Fruit fly (Drosophila melanogaster) whole organism, embryonic: ENCODE data around the gene Clamp.

Experiments used
- Bgb ChIP-seq: fragments of 200-800 bp; sonication (Bioruptor generic); IDR thresholded peaks from 2 replicates; pipeline ENCODE4 v1.3.6; 2022; ENCODE audit warnings: missing biosample characterization, missing genetic modification characterization; ENCODE audit not compliant: partially characterized antibody
- CG10209 ChIP-seq: fragments of 200-800 bp; sonication (Bioruptor generic); optimal IDR thresholded peaks from 3 replicates; lab custom pipeline; 2017; ENCODE audit warnings: missing biosample characterization, mild to moderate bottlenecking, missing genetic modification characterization, missing genetic modification reagents
- CG10979 ChIP-seq: fragments of 200-800 bp; sonication (Bioruptor generic); optimal IDR thresholded peaks from 2 replicates; lab custom pipeline; 2018; ENCODE audit warnings: missing biosample characterization, mild to moderate bottlenecking, missing genetic modification characterization, moderate library complexity
- CG11247 ChIP-seq: fragments of 200-800 bp; sonication (Bioruptor generic); IDR thresholded peaks from 2 replicates; pipeline ENCODE4 v1.3.6; 2022; ENCODE audit warnings: missing biosample characterization, missing genetic modification characterization
- CG13775 ChIP-seq: fragments of 200-800 bp; sonication (Bioruptor generic); optimal IDR thresholded peaks from 3 replicates; lab custom pipeline; 2017; ENCODE audit warnings: missing biosample characterization, mild to moderate bottlenecking, missing genetic modification characterization
- CG14014 ChIP-seq: fragments of 200-800 bp; sonication (Bioruptor generic); IDR thresholded peaks from 2 replicates; pipeline ENCODE4 v1.3.6; 2022; ENCODE audit warnings: missing biosample characterization, missing genetic modification characterization
- CG14050 ChIP-seq: fragments of 200-800 bp; sonication (Bioruptor generic); IDR thresholded peaks from 3 replicates; pipeline ENCODE4 v1.3.6; 2022; ENCODE audit warnings: missing biosample characterization, missing genetic modification characterization
- CG1529 ChIP-seq: fragments of 200-800 bp; sonication (Bioruptor generic); optimal IDR thresholded peaks from 3 replicates; lab custom pipeline; 2018; ENCODE audit warnings: missing biosample characterization, missing genetic modification characterization
- CG15514 ChIP-seq: fragments of 200-800 bp; sonication (Bioruptor generic); optimal IDR thresholded peaks from 3 replicates; lab custom pipeline; 2017; ENCODE audit warnings: missing biosample characterization, missing genetic modification characterization, mild to moderate bottlenecking, moderate library complexity, missing genetic modification reagents
- CG1792 ChIP-seq: fragments of 200-800 bp; sonication (Bioruptor generic); optimal IDR thresholded peaks from 2 replicates; lab custom pipeline; 2016; ENCODE audit warnings: missing biosample characterization, missing genetic modification characterization
- CG18476 ChIP-seq: fragments of 200-800 bp; sonication (Bioruptor generic); optimal IDR thresholded peaks from 2 replicates; lab custom pipeline; 2016; ENCODE audit warnings: missing biosample characterization, mild to moderate bottlenecking, missing genetic modification characterization
- CG2129 ChIP-seq: fragments of 200-800 bp; sonication (Bioruptor generic); IDR thresholded peaks from 2 replicates; pipeline ENCODE4 v1.3.6; 2022; ENCODE audit warnings: missing biosample characterization, missing genetic modification characterization; ENCODE audit not compliant: partially characterized antibody
- CG31365 ChIP-seq: fragments of 200-800 bp; sonication (Bioruptor generic); optimal IDR thresholded peaks from 2 replicates; lab custom pipeline; 2018; ENCODE audit warnings: missing biosample characterization, mild to moderate bottlenecking, missing genetic modification characterization
- CG32772 ChIP-seq: fragments of 200-800 bp; sonication (Bioruptor generic); IDR thresholded peaks from 2 replicates; pipeline ENCODE4 v1.3.6; 2022; ENCODE audit warnings: missing biosample characterization, missing genetic modification characterization
- CG4404 ChIP-seq: fragments of 200-800 bp; sonication (Bioruptor generic); IDR thresholded peaks from 2 replicates; pipeline ENCODE4 v1.3.6; 2022; ENCODE audit warnings: missing biosample characterization, missing genetic modification characterization
- CG4617 ChIP-seq: fragments of 200-800 bp; sonication (Bioruptor generic); optimal IDR thresholded peaks from 3 replicates; lab custom pipeline; 2016; ENCODE audit warnings: missing biosample characterization, missing genetic modification characterization, borderline replicate concordance
- CG4820 ChIP-seq: fragments of 200-800 bp; sonication (Bioruptor generic); optimal IDR thresholded peaks from 3 replicates; lab custom pipeline; 2016; ENCODE audit warnings: missing biosample characterization, missing genetic modification characterization
- CG6175 ChIP-seq: fragments of 200-800 bp; sonication (Bioruptor generic); IDR thresholded peaks from 3 replicates; pipeline ENCODE4 v1.3.6; 2022; ENCODE audit warnings: missing biosample characterization, missing genetic modification characterization
- CG6272 ChIP-seq: fragments of 200-800 bp; sonication (Bioruptor generic); IDR thresholded peaks from 2 replicates; pipeline ENCODE4 v1.3.6; 2022; ENCODE audit warnings: missing biosample characterization, missing genetic modification characterization
- CG7556 ChIP-seq: fragments of 200-800 bp; sonication (Bioruptor generic); optimal IDR thresholded peaks from 2 replicates; lab custom pipeline; 2017; ENCODE audit warnings: missing biosample characterization, mild to moderate bottlenecking, missing genetic modification characterization
- CG8089 ChIP-seq: fragments of 200-800 bp; sonication (Bioruptor generic); optimal IDR thresholded peaks from 3 replicates; lab custom pipeline; 2016; ENCODE audit warnings: missing biosample characterization, missing genetic modification characterization
- CG8765 ChIP-seq: fragments of 200-800 bp; sonication (Bioruptor generic); IDR thresholded peaks from 2 replicates; pipeline ENCODE4 v1.3.6; 2022; ENCODE audit warnings: missing biosample characterization, missing genetic modification characterization
- CG8924 ChIP-seq: fragments of 200-800 bp; optimal IDR thresholded peaks from 3 replicates; lab custom pipeline; 2019; ENCODE audit warnings: missing biosample characterization, mild to moderate bottlenecking, missing genetic modification characterization, moderate library complexity
- CTCF ChIP-seq: fragments of 200-800 bp; sonication (Bioruptor generic); optimal IDR thresholded peaks from 2 replicates; lab custom pipeline; 2017; ENCODE audit warnings: missing biosample characterization, mild to moderate bottlenecking, missing genetic modification characterization, moderate library complexity
- Chrac-16 ChIP-seq: fragments of 200-800 bp; sonication (Bioruptor generic); optimal IDR thresholded peaks from 3 replicates; lab custom pipeline; 2016; ENCODE audit warnings: missing biosample characterization, missing genetic modification characterization
- D19B ChIP-seq: fragments of 200-800 bp; sonication (Bioruptor generic); optimal IDR thresholded peaks from 2 replicates; lab custom pipeline; 2017; ENCODE audit warnings: missing biosample characterization, mild to moderate bottlenecking, missing genetic modification characterization
- Dip2 ChIP-seq: fragments of 200-800 bp; sonication (Bioruptor generic); IDR thresholded peaks from 2 replicates; pipeline ENCODE4 v1.3.6; 2022; ENCODE audit warnings: missing biosample characterization, missing genetic modification characterization
- Hmx ChIP-seq: fragments of 200-800 bp; sonication (Bioruptor generic); optimal IDR thresholded peaks from 2 replicates; lab custom pipeline; 2016; ENCODE audit warnings: missing biosample characterization, missing genetic modification characterization
- MTF-1 ChIP-seq: fragments of 200-800 bp; sonication (Bioruptor generic); optimal IDR thresholded peaks from 2 replicates; lab custom pipeline; 2018; ENCODE audit warnings: missing biosample characterization, mild to moderate bottlenecking, missing genetic modification characterization, borderline replicate concordance
- Rfx ChIP-seq: fragments of 200-800 bp; sonication (Bioruptor generic); IDR thresholded peaks from 2 replicates; pipeline ENCODE4 v1.3.6; 2022; ENCODE audit warnings: missing biosample characterization, missing genetic modification characterization
- Taf1 ChIP-seq: fragments of 200-800 bp; sonication (Bioruptor generic); IDR thresholded peaks from 2 replicates; pipeline ENCODE4 v1.3.6; 2022; ENCODE audit warnings: missing biosample characterization, missing genetic modification characterization
- Tbp ChIP-seq: fragments of >200 bp; optimal IDR thresholded peaks from 2 replicates; lab custom pipeline; 2018; ENCODE audit warnings: missing biosample characterization, missing genetic modification characterization
- Xrp1 ChIP-seq: fragments of 200-800 bp; sonication (Bioruptor generic); IDR thresholded peaks from 2 replicates; pipeline ENCODE4 v1.3.6; 2022; ENCODE audit warnings: missing biosample characterization, missing genetic modification characterization
- al ChIP-seq: fragments of 200-800 bp; sonication (Bioruptor generic); IDR thresholded peaks from 2 replicates; pipeline ENCODE4 v1.3.6; 2022; ENCODE audit warnings: missing biosample characterization, missing genetic modification characterization
- croc ChIP-seq: fragments of 200-800 bp; sonication (Bioruptor generic); conservative IDR thresholded peaks from 3 replicates; pipeline ENCODE4 v1.3.6; 2022; ENCODE audit warnings: missing biosample characterization, missing genetic modification characterization
- dm ChIP-seq: fragments of 200-800 bp; sonication (Bioruptor generic); optimal IDR thresholded peaks from 3 replicates; lab custom pipeline; 2016; ENCODE audit warnings: missing biosample characterization, missing genetic modification characterization
- eve ChIP-seq, 2 experiments: fragments of >200 bp; optimal IDR thresholded peaks; 2 replicates each; lab custom pipeline; 2017; ENCODE audit warnings: missing biosample characterization in 2 of 2, missing genetic modification characterization in 2 of 2
- fd102C ChIP-seq: fragments of 200-800 bp; sonication (Bioruptor generic); optimal IDR thresholded peaks from 2 replicates; lab custom pipeline; 2018; ENCODE audit warnings: missing biosample characterization, mild to moderate bottlenecking, missing genetic modification characterization, moderate library complexity
- kah ChIP-seq: fragments of 200-800 bp; sonication (Bioruptor generic); optimal IDR thresholded peaks from 2 replicates; lab custom pipeline; 2018; ENCODE audit warnings: missing biosample characterization, mild to moderate bottlenecking, missing genetic modification characterization
- nmo ChIP-seq: fragments of 200-800 bp; sonication (Bioruptor generic); optimal IDR thresholded peaks from 2 replicates; lab custom pipeline; 2018; ENCODE audit warnings: missing biosample characterization, mild to moderate bottlenecking, missing genetic modification characterization, moderate library complexity
- onecut ChIP-seq: fragments of 200-800 bp; sonication (Bioruptor generic); IDR thresholded peaks from 2 replicates; pipeline ENCODE4 v1.3.6; 2022; ENCODE audit warnings: missing biosample characterization, missing genetic modification characterization
- org-1 ChIP-seq: fragments of 200-800 bp; sonication (Bioruptor generic); optimal IDR thresholded peaks from 2 replicates; lab custom pipeline; 2017; ENCODE audit warnings: missing biosample characterization, missing genetic modification characterization
- otp ChIP-seq: fragments of 200-800 bp; sonication (Bioruptor generic); IDR thresholded peaks from 3 replicates; pipeline ENCODE4, ENCODE4 v1.3.6; 2022; ENCODE audit warnings: missing biosample characterization, missing genetic modification characterization
- pan ChIP-seq, 4 experiments: fragments of >200 bp in 3 of 4; fragments of 200-800 bp in 1 of 4; sonication (Bioruptor generic) in 1 of 4; optimal IDR thresholded peaks in 3 of 4; IDR thresholded peaks in 1 of 4; 2 replicates each; pipeline versions ENCODE4 v1.3.6 to Lab custom; 2017 to 2022; ENCODE audit warnings: missing biosample characterization in 2 of 4, missing genetic modification characterization in 2 of 4, mixed read lengths in 1 of 4
- prd ChIP-seq, 3 experiments: fragments of >200 bp in 2 of 3; fragments of 200-800 bp in 1 of 3; sonication (Bioruptor generic) in 1 of 3; optimal IDR thresholded peaks in 2 of 3; IDR thresholded peaks in 1 of 3; 2 replicates in 2 of 3; 3 replicates in 1 of 3; pipeline versions ENCODE4 v1.3.6 to Lab custom; 2017 to 2022; ENCODE audit warnings: missing biosample characterization in 1 of 3, missing genetic modification characterization in 1 of 3
- psq ChIP-seq: fragments of 200-800 bp; sonication (Bioruptor generic); optimal IDR thresholded peaks from 2 replicates; lab custom pipeline; 2017; ENCODE audit warnings: missing biosample characterization, missing genetic modification characterization
- repo ChIP-seq: fragments of 200-800 bp; sonication (Bioruptor generic); optimal IDR thresholded peaks from 2 replicates; lab custom pipeline; 2016; ENCODE audit warnings: missing biosample characterization, missing genetic modification characterization
- sens-2 ChIP-seq: fragments of 200-800 bp; sonication (Bioruptor generic); IDR thresholded peaks from 2 replicates; pipeline ENCODE4 v1.3.6; 2022; ENCODE audit warnings: missing biosample characterization, missing genetic modification characterization
- sim ChIP-seq: fragments of 200-800 bp; sonication (Bioruptor generic); IDR thresholded peaks from 2 replicates; pipeline ENCODE4 v1.3.6; 2022; ENCODE audit warnings: missing biosample characterization, missing genetic modification characterization
- slou ChIP-seq: fragments of 200-800 bp; sonication (Bioruptor generic); optimal IDR thresholded peaks from 3 replicates; lab custom pipeline; 2016; ENCODE audit warnings: missing biosample characterization, missing genetic modification characterization
- sr ChIP-seq: fragments of 200-800 bp; sonication (Bioruptor generic); IDR thresholded peaks from 3 replicates; pipeline ENCODE4 v1.3.6; 2022; ENCODE audit warnings: missing biosample characterization, missing genetic modification characterization
- yki ChIP-seq: fragments of >200 bp; optimal IDR thresholded peaks from 3 replicates; lab custom pipeline; 2018

Clamp gene

dm6 chr2L:22121651-22122165, 47.2 kb downstream of the Clamp start (continued):
- TF ChIP-seq slou (GFP tag; lab: Kevin White, UChicago) (no peak), CG7556 (GFP tag; lab: Kevin White, UChicago) (no peak), CG6175 (GFP tag; lab: Robert Waterston, UW) (no peak), CG13775 (GFP tag; lab: Kevin White, UChicago) (no peak), D19B (GFP tag; lab: Kevin White, UChicago) (no peak), CG2129 (no peak), croc (GFP tag; lab: Robert Waterston, UW) (no peak), Chrac-16 (GFP tag; lab: Kevin White, UChicago) (no peak), CG8924 (tag; lab: Kevin White, UChicago) (no peak), CG1529 (GFP tag; lab: Kevin White, UChicago) (no peak), Dip2 (no peak), CG15514 (GFP tag; lab: Kevin White, UChicago) (peak; percentile 28), CG32772 (GFP tag; lab: Robert Waterston, UW) (no peak), eve (GFP tag; optimal IDR thresholded peaks at IDR 0.05; lab: Kevin White, UChicago) (no peak), repo (GFP tag; lab: Kevin White, UChicago) (no peak), CG4820 (GFP tag; lab: Kevin White, UChicago) (no peak), nmo (GFP tag; lab: Kevin White, UChicago) (peak; percentile 61), psq (GFP tag; lab: Kevin White, UChicago) (no peak), CG8089 (no peak), CG6272 (GFP tag; lab: Robert Waterston, UW) (no peak), CG14050 (GFP tag; lab: Robert Waterston, UW) (no peak), CG4404 (no peak), Tbp (GFP tag; lab: Kevin White, UChicago) (no peak), CG14014 (GFP tag; lab: Robert Waterston, UW) (no peak), otp (no peak), Bgb (no peak; the same call in 1 of the 2 replicates), prd (optimal IDR thresholded peaks at IDR 0.05; lab: Kevin White, UChicago) (no peak), prd (GFP tag; IDR thresholded peaks at IDR 0.05; lab: Robert Waterston, UW) (0 out of 3 replicates have a peak, but pooled peaks have one; percentile 31), CG4617 (GFP tag; lab: Kevin White, UChicago) (peak; percentile 71), org-1 (GFP tag; lab: Kevin White, UChicago) (no peak), yki (no peak), Taf1 (GFP tag; lab: Robert Waterston, UW) (no peak), CG1792 (GFP tag; lab: Kevin White, UChicago) (no peak), onecut (GFP tag; lab: Robert Waterston, UW) (no peak), Rfx (GFP tag; lab: Robert Waterston, UW) (no peak), sr (GFP tag; lab: Robert Waterston, UW) (no peak), CG11247 (GFP tag; lab: Robert Waterston, UW) (no peak), CTCF (GFP tag; lab: Kevin White, UChicago) (no peak), CG8765 (GFP tag; lab: Robert Waterston, UW) (no peak), pan (optimal IDR thresholded peaks at IDR 0.05; lab: Kevin White, UChicago) (no peak), pan (GFP tag; optimal IDR thresholded peaks at IDR 0.05 in 1 of 2, IDR thresholded peaks at IDR 0.05 in 1 of 2) (no peak), Xrp1 (0 out of 2 replicates have a peak, but pooled peaks have one; percentile 25), sens-2 (GFP tag; lab: Robert Waterston, UW) (no peak), kah (no peak), MTF-1 (GFP tag; lab: Kevin White, UChicago) (no peak), al (GFP tag; lab: Robert Waterston, UW) (no peak), CG10979 (no peak), CG10209 (GFP tag; lab: Kevin White, UChicago) (no peak), fd102C (no peak), dm (GFP tag; lab: Kevin White, UChicago) (no peak), Hmx (GFP tag; lab: Kevin White, UChicago) (no peak), CG18476 (GFP tag; lab: Kevin White, UChicago) (no peak), sim (no peak), CG31365 (tag; lab: Kevin White, UChicago) (no peak)
